Fruit fly (Drosophila melanogaster) whole organism, embryonic: ENCODE data around the gene CG34309.
A peak's percentile ranks its signal among the peaks of the same experiment; 100 is the strongest.

Experiments
- Atf6 ChIP-seq: fragments of 200-800 bp; sonication (Bioruptor generic); IDR thresholded peaks from 2 replicates; pipeline ENCODE4 v1.3.6; 2022; ENCODE audit warnings: missing biosample characterization, missing genetic modification characterization
- Bgb ChIP-seq: fragments of 200-800 bp; sonication (Bioruptor generic); IDR thresholded peaks from 2 replicates; pipeline ENCODE4 v1.3.6; 2022; ENCODE audit warnings: missing biosample characterization, missing genetic modification characterization; ENCODE audit not compliant: partially characterized antibody
- CG10274 ChIP-seq: fragments of 200-800 bp; sonication (Bioruptor generic); optimal IDR thresholded peaks from 3 replicates; lab custom pipeline; 2017; ENCODE audit warnings: missing biosample characterization, mild to moderate bottlenecking, missing genetic modification characterization
- CG10654 ChIP-seq: fragments of 200-800 bp; sonication (Bioruptor generic); optimal IDR thresholded peaks from 2 replicates; lab custom pipeline; 2016; ENCODE audit warnings: missing biosample characterization, missing genetic modification characterization
- CG10979 ChIP-seq: fragments of 200-800 bp; sonication (Bioruptor generic); optimal IDR thresholded peaks from 2 replicates; lab custom pipeline; 2018; ENCODE audit warnings: missing biosample characterization, mild to moderate bottlenecking, missing genetic modification characterization, moderate library complexity
- CG11093 ChIP-seq: fragments of 200-800 bp; sonication (Bioruptor generic); IDR thresholded peaks from 3 replicates; pipeline ENCODE4 v1.3.6; 2022; ENCODE audit warnings: missing biosample characterization, missing genetic modification characterization
- CG17802 ChIP-seq: fragments of 200-800 bp; sonication (Bioruptor generic); optimal IDR thresholded peaks from 2 replicates; lab custom pipeline; 2018; ENCODE audit warnings: missing biosample characterization, mild to moderate bottlenecking, missing genetic modification characterization, moderate library complexity
- CG1792 ChIP-seq: fragments of 200-800 bp; sonication (Bioruptor generic); optimal IDR thresholded peaks from 2 replicates; lab custom pipeline; 2016; ENCODE audit warnings: missing biosample characterization, missing genetic modification characterization
- CG2875 ChIP-seq: fragments of 200-800 bp; sonication (Bioruptor generic); optimal IDR thresholded peaks from 2 replicates; lab custom pipeline; 2017; ENCODE audit warnings: missing biosample characterization, mild to moderate bottlenecking, missing genetic modification characterization, missing genetic modification reagents
- CG3407 ChIP-seq: fragments of 200-800 bp; sonication (Bioruptor generic); optimal IDR thresholded peaks from 2 replicates; lab custom pipeline; 2018; ENCODE audit warnings: missing biosample characterization, mild to moderate bottlenecking, missing genetic modification characterization
- CG3838 ChIP-seq: fragments of 200-800 bp; sonication (Bioruptor generic); optimal IDR thresholded peaks from 3 replicates; lab custom pipeline; 2016; ENCODE audit warnings: missing biosample characterization, missing genetic modification characterization
- CG3847 ChIP-seq: fragments of 200-800 bp; sonication (Bioruptor generic); IDR thresholded peaks from 2 replicates; pipeline ENCODE4 v1.3.6; 2022; ENCODE audit warnings: missing biosample characterization, missing genetic modification characterization
- CG4820 ChIP-seq: fragments of 200-800 bp; sonication (Bioruptor generic); optimal IDR thresholded peaks from 3 replicates; lab custom pipeline; 2016; ENCODE audit warnings: missing biosample characterization, missing genetic modification characterization
- CG6254 ChIP-seq: fragments of 200-800 bp; sonication (Bioruptor generic); optimal IDR thresholded peaks from 3 replicates; lab custom pipeline; 2017; ENCODE audit warnings: mild to moderate bottlenecking, missing biosample characterization, missing genetic modification reagents, missing genetic modification characterization
- CG6765 ChIP-seq: fragments of 200-800 bp; sonication (Bioruptor generic); optimal IDR thresholded peaks from 3 replicates; lab custom pipeline; 2017; ENCODE audit warnings: missing biosample characterization, mild to moderate bottlenecking, missing genetic modification characterization
- CG8388 ChIP-seq: fragments of 200-800 bp; sonication (Bioruptor generic); optimal IDR thresholded peaks from 2 replicates; lab custom pipeline; 2019; ENCODE audit warnings: missing biosample characterization, mild to moderate bottlenecking, missing genetic modification characterization, moderate library complexity
- Dek ChIP-seq: fragments of 200-800 bp; sonication (Bioruptor generic); optimal IDR thresholded peaks from 3 replicates; lab custom pipeline; 2019; ENCODE audit warnings: missing biosample characterization, mild to moderate bottlenecking, missing genetic modification characterization, moderate library complexity
- E2f1 ChIP-seq: fragments of 200-800 bp; sonication (Bioruptor generic); IDR thresholded peaks from 2 replicates; pipeline ENCODE4 v1.3.6; 2022; ENCODE audit warnings: missing biosample characterization, missing genetic modification characterization
- ERR ChIP-seq: fragments of 200-800 bp; sonication (Bioruptor generic); optimal IDR thresholded peaks from 2 replicates; lab custom pipeline; 2016; ENCODE audit warnings: missing biosample characterization, missing genetic modification characterization
- H15 ChIP-seq: fragments of 200-800 bp; sonication (Bioruptor generic); IDR thresholded peaks from 3 replicates; pipeline ENCODE4 v1.3.6; 2022; ENCODE audit warnings: missing biosample characterization, missing genetic modification characterization
- Hey ChIP-seq: fragments of 200-800 bp; sonication (Bioruptor generic); optimal IDR thresholded peaks from 3 replicates; lab custom pipeline; 2018; ENCODE audit warnings: missing biosample characterization, mild to moderate bottlenecking, missing genetic modification characterization
- Hr3 ChIP-seq: fragments of 200-800 bp; sonication (Bioruptor generic); optimal IDR thresholded peaks from 3 replicates; lab custom pipeline; 2016; ENCODE audit warnings: missing biosample characterization, missing genetic modification characterization
- Hr39 ChIP-seq: fragments of >200 bp; optimal IDR thresholded peaks from 2 replicates; lab custom pipeline; 2017
- Lhr ChIP-seq: fragments of 200-800 bp; sonication (Bioruptor generic); optimal IDR thresholded peaks from 3 replicates; lab custom pipeline; 2017; ENCODE audit warnings: mild to moderate bottlenecking, missing biosample characterization, missing genetic modification reagents, missing genetic modification characterization
- NFAT ChIP-seq: fragments of 200-800 bp; sonication (Bioruptor generic); IDR thresholded peaks from 2 replicates; pipeline ENCODE4 v1.3.6; 2022; ENCODE audit warnings: missing biosample characterization, missing genetic modification characterization
- Optix ChIP-seq: fragments of 200-800 bp; sonication (Bioruptor generic); IDR thresholded peaks from 3 replicates; pipeline ENCODE4 v1.3.6; 2022; ENCODE audit warnings: missing biosample characterization, missing genetic modification characterization
- Pdp1 ChIP-seq, 2 experiments: fragments of 200-800 bp; sonication (Bioruptor generic); optimal IDR thresholded peaks; 3 replicates each; lab custom pipeline; 2016; ENCODE audit warnings: missing biosample characterization in 2 of 2, missing genetic modification characterization in 2 of 2, mild to moderate bottlenecking in 1 of 2, moderate library complexity in 1 of 2
- Ptx1 ChIP-seq: fragments of 200-800 bp; sonication (Bioruptor generic); IDR thresholded peaks from 2 replicates; pipeline ENCODE4 v1.3.6; 2022; ENCODE audit warnings: missing biosample characterization, missing genetic modification characterization
- Rx ChIP-seq: fragments of 200-800 bp; sonication (Bioruptor generic); IDR thresholded peaks from 2 replicates; pipeline ENCODE4 v1.3.6; 2022; ENCODE audit warnings: missing biosample characterization, missing genetic modification characterization
- Six4 ChIP-seq: fragments of 200-800 bp; sonication (Bioruptor generic); optimal IDR thresholded peaks from 2 replicates; lab custom pipeline; 2016; ENCODE audit warnings: missing biosample characterization, missing genetic modification characterization
- az2 ChIP-seq: fragments of 200-800 bp; sonication (Bioruptor generic); optimal IDR thresholded peaks from 3 replicates; lab custom pipeline; 2016; ENCODE audit warnings: missing biosample characterization, missing genetic modification characterization
- bab2 ChIP-seq: fragments of 200-800 bp; sonication (Bioruptor generic); optimal IDR thresholded peaks from 2 replicates; lab custom pipeline; 2016; ENCODE audit warnings: missing biosample characterization, missing genetic modification characterization
- btn ChIP-seq: fragments of 200-800 bp; sonication (Bioruptor generic); optimal IDR thresholded peaks from 2 replicates; lab custom pipeline; 2016; ENCODE audit warnings: missing biosample characterization, missing genetic modification characterization
- corto ChIP-seq: fragments of 200-800 bp; sonication (Bioruptor generic); optimal IDR thresholded peaks from 2 replicates; lab custom pipeline; 2016; ENCODE audit warnings: missing biosample characterization, mild to moderate bottlenecking, missing genetic modification characterization, moderate library complexity
- en ChIP-seq: fragments of 200-800 bp; sonication (Bioruptor generic); optimal IDR thresholded peaks from 2 replicates; lab custom pipeline; 2016; ENCODE audit warnings: missing biosample characterization, missing genetic modification characterization
- esg ChIP-seq: fragments of 200-800 bp; sonication (Bioruptor generic); conservative IDR thresholded peaks from 2 replicates; pipeline ENCODE4 v1.3.6; 2022; ENCODE audit warnings: missing biosample characterization, missing genetic modification characterization
- ewg ChIP-seq: fragments of 200-800 bp; sonication (Bioruptor generic); optimal IDR thresholded peaks from 3 replicates; lab custom pipeline; 2017; ENCODE audit warnings: mild to moderate bottlenecking, missing biosample characterization, missing genetic modification reagents, missing genetic modification characterization
- grau ChIP-seq: fragments of 200-800 bp; optimal IDR thresholded peaks from 3 replicates; lab custom pipeline; 2019; ENCODE audit warnings: missing biosample characterization, mild to moderate bottlenecking, missing genetic modification characterization, moderate library complexity
- ind ChIP-seq: fragments of 200-800 bp; sonication (Bioruptor generic); optimal IDR thresholded peaks from 3 replicates; lab custom pipeline; 2016; ENCODE audit warnings: missing biosample characterization, missing genetic modification characterization
- knrl ChIP-seq: fragments of 200-800 bp; sonication (Bioruptor generic); IDR thresholded peaks from 3 replicates; pipeline ENCODE4 v1.3.6; 2022; ENCODE audit warnings: missing biosample characterization, missing genetic modification characterization; ENCODE audit not compliant: partially characterized antibody
- phol ChIP-seq: fragments of 200-800 bp; sonication (Bioruptor generic); optimal IDR thresholded peaks from 3 replicates; lab custom pipeline; 2018; ENCODE audit warnings: missing biosample characterization, mild to moderate bottlenecking, missing genetic modification characterization, moderate library complexity
- pnt ChIP-seq: fragments of 200-800 bp; sonication (Bioruptor generic); optimal IDR thresholded peaks from 3 replicates; lab custom pipeline; 2016; ENCODE audit warnings: missing biosample characterization, missing genetic modification characterization
- ro ChIP-seq: fragments of 200-800 bp; sonication (Bioruptor generic); IDR thresholded peaks from 2 replicates; pipeline ENCODE4 v1.3.6; 2022; ENCODE audit warnings: missing biosample characterization, missing genetic modification characterization
- schlank ChIP-seq: fragments of 200-800 bp; sonication (Bioruptor generic); optimal IDR thresholded peaks from 2 replicates; lab custom pipeline; 2018; ENCODE audit warnings: missing biosample characterization, mild to moderate bottlenecking, missing genetic modification characterization
- shn ChIP-seq: fragments of 200-800 bp; sonication (Bioruptor generic); optimal IDR thresholded peaks from 3 replicates; lab custom pipeline; 2016; ENCODE audit warnings: missing biosample characterization, missing genetic modification characterization
- sisA ChIP-seq: fragments of 200-800 bp; sonication (Bioruptor generic); IDR thresholded peaks from 2 replicates; pipeline ENCODE4 v1.3.6; 2022; ENCODE audit warnings: missing biosample characterization, missing genetic modification characterization
- so ChIP-seq: fragments of 200-800 bp; sonication (Bioruptor generic); IDR thresholded peaks from 3 replicates; pipeline ENCODE4 v1.3.6; 2022; ENCODE audit warnings: missing biosample characterization, missing genetic modification characterization
- tna ChIP-seq: fragments of 200-800 bp; sonication (Bioruptor generic); IDR thresholded peaks from 2 replicates; pipeline ENCODE4 v1.3.6; 2022; ENCODE audit warnings: missing biosample characterization, missing genetic modification characterization; ENCODE audit not compliant: partially characterized antibody
- tx ChIP-seq: fragments of 200-800 bp; sonication (Bioruptor generic); optimal IDR thresholded peaks from 2 replicates; lab custom pipeline; 2016; ENCODE audit warnings: missing biosample characterization, missing genetic modification characterization

CG34309 gene

dm6 chr3R:13366561-13367518 lies 5.6 kb upstream of the CG34309 start, which contains the start of gene Elp6 (continued):
- TF ChIP-seq tna (GFP tag; lab: Robert Waterston, UW) (no peak), ind (GFP tag; lab: Kevin White, UChicago) (peak; percentile 68), Atf6 (GFP tag; lab: Robert Waterston, UW) (peak; percentile 50; the same call in 1 of the 2 replicates), schlank (no peak), Dek (tag; lab: Kevin White, UChicago) (peak; percentile 60), Bgb (GFP tag; lab: Robert Waterston, UW) (no peak), Six4 (peak; percentile 47), Pdp1 (GFP tag; optimal IDR thresholded peaks at IDR 0.05; lab: Kevin White, UChicago) (peak; percentile 44 to 60), so (peak; percentile 36; the same call in 1 of the 3 replicates), CG1792 (GFP tag; lab: Kevin White, UChicago) (peak; percentile 60), esg (GFP tag; lab: Robert Waterston, UW) (peak; percentile 64), CG10274 (GFP tag; lab: Kevin White, UChicago) (peak; percentile 29), CG10979 (peak; percentile 48), az2 (GFP tag; lab: Kevin White, UChicago) (peak; percentile 53), pnt (GFP tag; lab: Kevin White, UChicago) (peak; percentile 9), CG4820 (peak; percentile 53), bab2 (GFP tag; lab: Kevin White, UChicago) (peak; percentile 39), grau (peak; percentile 71), corto (GFP tag; lab: Kevin White, UChicago) (no peak), CG17802 (tag; lab: Kevin White, UChicago) (no peak), btn (GFP tag; lab: Kevin White, UChicago) (peak; percentile 16), CG6765 (GFP tag; lab: Kevin White, UChicago) (peak; percentile 69), CG2875 (GFP tag; lab: Kevin White, UChicago) (peak; percentile 34), Ptx1 (GFP tag; lab: Robert Waterston, UW) (peak; percentile 69), NFAT (GFP tag; lab: Robert Waterston, UW) (peak; percentile 78), ewg (GFP tag; lab: Kevin White, UChicago) (peak; percentile 48), ERR (no peak), CG6254 (GFP tag; lab: Kevin White, UChicago) (no peak), CG11093 (GFP tag; lab: Robert Waterston, UW) (0 out of 3 replicates have a peak, but pooled peaks have one; percentile 31), CG8388 (peak; percentile 36), knrl (GFP tag; lab: Robert Waterston, UW) (no peak), CG3838 (no peak), Rx (peak; percentile 48), Hey (tag; lab: Kevin White, UChicago) (no peak), Optix (GFP tag; lab: Robert Waterston, UW) (no peak), shn (peak; percentile 49), CG3847 (GFP tag; lab: Robert Waterston, UW) (peak; percentile 32; the same call in 1 of the 2 replicates), Hr3 (GFP tag; lab: Kevin White, UChicago) (peak; percentile 76), en (GFP tag; lab: Kevin White, UChicago) (no peak), Hr39 (lab: Kevin White, UChicago) (no peak), Lhr (GFP tag; lab: Kevin White, UChicago) (no peak), ro (GFP tag; lab: Robert Waterston, UW) (no peak), E2f1 (GFP tag; lab: Robert Waterston, UW) (peak; percentile 67), phol (tag; lab: Kevin White, UChicago) (peak; percentile 77), H15 (GFP tag; lab: Robert Waterston, UW) (peak; percentile 44; the same call in 1 of the 3 replicates), sisA (GFP tag; lab: Robert Waterston, UW) (peak; percentile 63; the same call in 1 of the 2 replicates), CG3407 (GFP tag; lab: Kevin White, UChicago) (no peak), CG10654 (peak; percentile 38), tx (no peak)
